Worm (Caenorhabditis elegans): ENCODE measurements around the gene Y49A10A.2.

Gene Y49A10A.2

ce11 chrX:10355650-10356049 lies 16.8 kb downstream of the Y49A10A.2 start, which contains the start of gene R07E3.7:
Gene R07E3.7, minus strand, starts transcription at chrX:10355750.
- TF ChIP-seq hlh-1 (tag; optimal IDR thresholded peaks at IDR 0.05) (no peak), bed-3 (GFP tag; optimal IDR thresholded peaks at IDR 0.05) (no peak), sptf-1 (tag; optimal IDR thresholded peaks at IDR 0.05) (no peak), blmp-1 (tag; optimal IDR thresholded peaks at IDR 0.05) (no peak), flh-1 (GFP tag; optimal IDR thresholded peaks at IDR 0.05) (no peak), lin-32 (GFP tag; optimal IDR thresholded peaks at IDR 0.05) (no peak), nhr-12 (tag; optimal IDR thresholded peaks at IDR 0.05) (no peak), unc-39 (tag; optimal IDR thresholded peaks at IDR 0.05) (no peak), mls-2 (tag; optimal IDR thresholded peaks at IDR 0.05) (no peak), elt-1 (tag; optimal IDR thresholded peaks at IDR 0.05; ENCODE audit: borderline replicate concordance, insufficient read depth) (no peak), ceh-43 (GFP tag; optimal IDR thresholded peaks at IDR 0.05) (no peak), unc-120 (tag; optimal IDR thresholded peaks at IDR 0.05; ENCODE audit: poor library complexity, severe bottlenecking) (no peak), ces-1 (GFP tag; optimal IDR thresholded peaks at IDR 0.05) (no peak), snpc-4 (tag; optimal IDR thresholded peaks at IDR 0.05) (no peak)

- TF ChIP-seq ztf-11 (tag; optimal IDR thresholded peaks at IDR 0.05), result no peak
- no peak for TF ChIP-seq mep-1 (tag; optimal IDR thresholded peaks at IDR 0.05)
- no peak for TF ChIP-seq ces-1 (GFP tag; optimal IDR thresholded peaks at IDR 0.05)
- TF ChIP-seq mls-2 (tag; optimal IDR thresholded peaks at IDR 0.05), result no peak
- TF ChIP-seq nhr-2 (tag; optimal IDR thresholded peaks at IDR 0.05), result no peak
- no peak for TF ChIP-seq unc-120 (tag; optimal IDR thresholded peaks at IDR 0.05; ENCODE audit: poor library complexity, severe bottlenecking)
- TF ChIP-seq nhr-76 (tag; optimal IDR thresholded peaks at IDR 0.05), result no peak
- no peak for TF ChIP-seq lin-13 (tag; optimal IDR thresholded peaks at IDR 0.05)
- no peak for TF ChIP-seq hlh-1 (tag; optimal IDR thresholded peaks at IDR 0.05)
- no peak for TF ChIP-seq pha-4 (tag; optimal IDR thresholded peaks at IDR 0.05)
- no peak for TF ChIP-seq zip-8 (tag; optimal IDR thresholded peaks at IDR 0.05)
- TF ChIP-seq nhr-237 (tag; optimal IDR thresholded peaks at IDR 0.05), result no peak
- TF ChIP-seq ceh-39 (tag; optimal IDR thresholded peaks at IDR 0.05), result no peak
- TF ChIP-seq elt-1 (tag; optimal IDR thresholded peaks at IDR 0.05; ENCODE audit: borderline replicate concordance, insufficient read depth), result no peak
- TF ChIP-seq blmp-1 (tag; optimal IDR thresholded peaks at IDR 0.05), result no peak
- no peak for TF ChIP-seq M03D4.4 (tag; optimal IDR thresholded peaks at IDR 0.05)
- TF ChIP-seq tbx-8 (GFP tag; optimal IDR thresholded peaks at IDR 0.05), result no peak
- TF ChIP-seq ceh-83 (GFP tag; optimal IDR thresholded peaks at IDR 0.05), result no peak
- no peak for TF ChIP-seq flh-1 (GFP tag; optimal IDR thresholded peaks at IDR 0.05)
Observed at ce11 chrX:10353857-10354256, 18.6 kb downstream of the Y49A10A.2 start.

ce11 chrX:10350151-10350550 lies 22.3 kb downstream of the Y49A10A.2 start:
- TF ChIP-seq elt-3 (tag; optimal IDR thresholded peaks at IDR 0.05) (no peak), ceh-43 (GFP tag; optimal IDR thresholded peaks at IDR 0.05) (no peak), blmp-1 (tag; optimal IDR thresholded peaks at IDR 0.05) (no peak), ces-1 (GFP tag; optimal IDR thresholded peaks at IDR 0.05) (no peak)

- TF ChIP-seq unc-39 (tag; optimal IDR thresholded peaks at IDR 0.05) (no peak), elt-1 (tag; optimal IDR thresholded peaks at IDR 0.05; ENCODE audit: borderline replicate concordance, insufficient read depth) (no peak), nhr-12 (tag; optimal IDR thresholded peaks at IDR 0.05) (no peak), cnd-1 (tag; optimal IDR thresholded peaks at IDR 0.05) (no peak), lsy-2 (tag; optimal IDR thresholded peaks at IDR 0.05) (no peak), ceh-43 (GFP tag; optimal IDR thresholded peaks at IDR 0.05) (no peak), mls-2 (tag; optimal IDR thresholded peaks at IDR 0.05) (no peak), drap-1 (GFP tag; optimal IDR thresholded peaks at IDR 0.05) (no peak), zip-8 (tag; optimal IDR thresholded peaks at IDR 0.05) (no peak), nhr-237 (tag; optimal IDR thresholded peaks at IDR 0.05) (no peak), bed-3 (GFP tag; optimal IDR thresholded peaks at IDR 0.05) (no peak), unc-62 (GFP tag; optimal IDR thresholded peaks at IDR 0.05) (no peak), ces-1 (GFP tag; optimal IDR thresholded peaks at IDR 0.05) (no peak), sem-2 (GFP tag; optimal IDR thresholded peaks at IDR 0.05) (no peak), unc-120 (tag; optimal IDR thresholded peaks at IDR 0.05; ENCODE audit: poor library complexity, severe bottlenecking) (no peak), snpc-4 (tag; optimal IDR thresholded peaks at IDR 0.05) (no peak)
Observed at ce11 chrX:10340986-10341385, 31.5 kb downstream of the Y49A10A.2 start, which contains the start of gene R07E3.1. Gene R07E3.1, minus strand, starts transcription at chrX:10341161.

- no peak for TF ChIP-seq unc-62 (GFP tag; optimal IDR thresholded peaks at IDR 0.05)
- TF ChIP-seq drap-1 (GFP tag; optimal IDR thresholded peaks at IDR 0.05), result no peak
- no peak for TF ChIP-seq ceh-43 (GFP tag; optimal IDR thresholded peaks at IDR 0.05)
- no peak for TF ChIP-seq ces-1 (GFP tag; optimal IDR thresholded peaks at IDR 0.05)
- TF ChIP-seq nhr-12 (tag; optimal IDR thresholded peaks at IDR 0.05), result no peak
- no peak for TF ChIP-seq sptf-1 (tag; optimal IDR thresholded peaks at IDR 0.05)
- no peak for TF ChIP-seq nhr-76 (tag; optimal IDR thresholded peaks at IDR 0.05)
- no peak for TF ChIP-seq tbx-8 (GFP tag; optimal IDR thresholded peaks at IDR 0.05)
- TF ChIP-seq cnd-1 (tag; optimal IDR thresholded peaks at IDR 0.05), result no peak
- TF ChIP-seq sem-2 (GFP tag; optimal IDR thresholded peaks at IDR 0.05), result no peak
- TF ChIP-seq nhr-2 (tag; optimal IDR thresholded peaks at IDR 0.05), result no peak
- no peak for TF ChIP-seq ceh-39 (tag; optimal IDR thresholded peaks at IDR 0.05)
- no peak for TF ChIP-seq snpc-4 (tag; optimal IDR thresholded peaks at IDR 0.05)
- TF ChIP-seq bed-3 (GFP tag; optimal IDR thresholded peaks at IDR 0.05), result no peak
Observed at ce11 chrX:10340044-10340443, 32.4 kb downstream of the Y49A10A.2 start.

Data from whole organism, mixed stage, embryonic.